Fruit fly (Drosophila melanogaster) whole organism, embryonic: Measurements from ENCODE around the gene CG5535.

Experiments
- B-H1 ChIP-seq: fragments of 200-800 bp; sonication (Bioruptor generic); IDR thresholded peaks from 3 replicates; pipeline ENCODE4 v1.3.6; 2022; ENCODE audit warnings: missing biosample characterization, missing genetic modification characterization
- Bgb ChIP-seq: fragments of 200-800 bp; sonication (Bioruptor generic); IDR thresholded peaks from 2 replicates; pipeline ENCODE4 v1.3.6; 2022; ENCODE audit warnings: missing biosample characterization, missing genetic modification characterization; ENCODE audit not compliant: partially characterized antibody
- CG10366 ChIP-seq: fragments of 200-800 bp; sonication (Bioruptor generic); IDR thresholded peaks from 2 replicates; pipeline ENCODE4 v1.3.6; 2022; ENCODE audit warnings: missing biosample characterization, missing genetic modification characterization
- CG12236 ChIP-seq: fragments of 200-800 bp; sonication (Bioruptor generic); optimal IDR thresholded peaks from 2 replicates; lab custom pipeline; 2016; ENCODE audit warnings: missing biosample characterization, missing genetic modification characterization
- CG17359 ChIP-seq: fragments of 200-800 bp; sonication (Bioruptor generic); optimal IDR thresholded peaks from 3 replicates; lab custom pipeline; 2018; ENCODE audit warnings: missing biosample characterization, mild to moderate bottlenecking, missing genetic modification characterization, moderate library complexity
- CG18011 ChIP-seq: fragments of 200-800 bp; sonication (Bioruptor generic); optimal IDR thresholded peaks from 2 replicates; lab custom pipeline; 2017; ENCODE audit warnings: missing biosample characterization, missing genetic modification characterization, mild to moderate bottlenecking, moderate library complexity, missing genotype
- CG18619 ChIP-seq: fragments of 200-800 bp; sonication (Bioruptor generic); optimal IDR thresholded peaks from 3 replicates; lab custom pipeline; 2017; ENCODE audit warnings: missing biosample characterization, mild to moderate bottlenecking, missing genetic modification characterization
- CG3163 ChIP-seq: fragments of 200-800 bp; sonication (Bioruptor generic); optimal IDR thresholded peaks from 3 replicates; lab custom pipeline; 2016; ENCODE audit warnings: missing biosample characterization, missing genetic modification characterization
- CG3995 ChIP-seq: fragments of 200-800 bp; sonication (Bioruptor generic); optimal IDR thresholded peaks from 3 replicates; lab custom pipeline; 2016; ENCODE audit warnings: missing biosample characterization, missing genetic modification characterization
- CG4730 ChIP-seq: fragments of 200-800 bp; sonication (Bioruptor generic); IDR thresholded peaks from 2 replicates; pipeline ENCODE4 v1.3.6; 2022; ENCODE audit warnings: missing biosample characterization, missing genetic modification characterization
- CG7357 ChIP-seq: fragments of 200-800 bp; sonication (Bioruptor generic); IDR thresholded peaks from 3 replicates; pipeline ENCODE4 v1.3.6; 2022; ENCODE audit warnings: missing biosample characterization, missing genetic modification characterization
- CG7963 ChIP-seq: fragments of 200-800 bp; sonication (Bioruptor generic); IDR thresholded peaks from 3 replicates; pipeline ENCODE4 v1.3.6; 2022; ENCODE audit warnings: missing biosample characterization, missing genetic modification characterization; ENCODE audit not compliant: partially characterized antibody
- CG8944 ChIP-seq: fragments of 200-800 bp; sonication (Bioruptor generic); optimal IDR thresholded peaks from 3 replicates; lab custom pipeline; 2016; ENCODE audit warnings: missing biosample characterization, missing genetic modification characterization
- CG9817 ChIP-seq: fragments of 200-800 bp; sonication (Bioruptor generic); optimal IDR thresholded peaks from 2 replicates; lab custom pipeline; 2018; ENCODE audit warnings: missing biosample characterization, mild to moderate bottlenecking, missing genetic modification characterization, moderate library complexity
- Ets65A ChIP-seq: fragments of 200-800 bp; sonication (Bioruptor generic); peaks from one replicate; lab custom pipeline; 2016; ENCODE audit warnings: missing biosample characterization, missing genetic modification characterization
- HmgZ ChIP-seq: fragments of 200-800 bp; sonication (Bioruptor generic); optimal IDR thresholded peaks from 2 replicates; lab custom pipeline; 2018; ENCODE audit warnings: missing biosample characterization, mild to moderate bottlenecking, missing genetic modification characterization
- Hmr ChIP-seq: fragments of 200-800 bp; sonication (Bioruptor generic); optimal IDR thresholded peaks from 3 replicates; lab custom pipeline; 2017; ENCODE audit warnings: mild to moderate bottlenecking, missing biosample characterization, missing genetic modification reagents, missing genetic modification characterization
- Meics ChIP-seq: fragments of 200-800 bp; sonication (Bioruptor generic); optimal IDR thresholded peaks from 2 replicates; lab custom pipeline; 2017; ENCODE audit warnings: missing biosample characterization, mild to moderate bottlenecking, missing genetic modification characterization
- PHDP ChIP-seq: fragments of 200-800 bp; sonication (Bioruptor generic); optimal IDR thresholded peaks from 3 replicates; lab custom pipeline; 2018; ENCODE audit warnings: missing biosample characterization, mild to moderate bottlenecking, missing genetic modification characterization, moderate library complexity
- Rx ChIP-seq: fragments of 200-800 bp; sonication (Bioruptor generic); IDR thresholded peaks from 2 replicates; pipeline ENCODE4 v1.3.6; 2022; ENCODE audit warnings: missing biosample characterization, missing genetic modification characterization
- Trl ChIP-seq, 3 experiments: fragments of >200 bp in 2 of 3; fragments of 200-800 bp in 1 of 3; sonication (Bioruptor generic) in 1 of 3; optimal IDR thresholded peaks; 2 replicates in 1 of 3; 3 replicates in 2 of 3; lab custom pipeline; 2016 to 2017; ENCODE audit warnings: missing biosample characterization in 1 of 3, missing genetic modification characterization in 1 of 3
- amos ChIP-seq: fragments of 200-800 bp; sonication (Bioruptor generic); IDR thresholded peaks from 2 replicates; pipeline ENCODE4 v1.3.6; 2022; ENCODE audit warnings: missing biosample characterization, missing genetic modification characterization; ENCODE audit not compliant: partially characterized antibody
- br ChIP-seq: fragments of >200 bp; optimal IDR thresholded peaks from 2 replicates; lab custom pipeline; 2017
- bsh ChIP-seq, 2 experiments: fragments of 200-800 bp; sonication (Bioruptor generic); optimal IDR thresholded peaks; 2 replicates each; lab custom pipeline; 2017 to 2018; ENCODE audit warnings: mild to moderate bottlenecking in 2 of 2, missing biosample characterization in 2 of 2, missing genetic modification characterization in 2 of 2, moderate library complexity in 1 of 2
- ci ChIP-seq: fragments of 200-800 bp; sonication (Bioruptor generic); IDR thresholded peaks from 3 replicates; pipeline ENCODE4 v1.3.6; 2022; ENCODE audit warnings: missing biosample characterization, missing genetic modification characterization
- exex ChIP-seq: fragments of 200-800 bp; sonication (Bioruptor generic); optimal IDR thresholded peaks from 4 replicates; lab custom pipeline; 2018; ENCODE audit warnings: missing biosample characterization, mild to moderate bottlenecking, missing genetic modification characterization, moderate library complexity
- grn ChIP-seq: fragments of 200-800 bp; sonication (Bioruptor generic); optimal IDR thresholded peaks from 3 replicates; lab custom pipeline; 2017; ENCODE audit warnings: missing biosample characterization, missing genetic modification characterization
- gro ChIP-seq: fragments of 200-800 bp; sonication (Bioruptor generic); optimal IDR thresholded peaks from 2 replicates; lab custom pipeline; 2016; ENCODE audit warnings: missing biosample characterization, missing genetic modification characterization
- lab ChIP-seq: fragments of 200-800 bp; sonication (Bioruptor generic); optimal IDR thresholded peaks from 3 replicates; lab custom pipeline; 2017; ENCODE audit warnings: missing biosample characterization, missing genetic modification characterization, mild to moderate bottlenecking, moderate library complexity, missing genetic modification reagents
- lbe ChIP-seq: fragments of 200-800 bp; sonication (Bioruptor generic); optimal IDR thresholded peaks from 2 replicates; lab custom pipeline; 2016; ENCODE audit warnings: missing biosample characterization, mild to moderate bottlenecking, missing genetic modification characterization
- lov ChIP-seq, 2 experiments: fragments of 200-800 bp in 1 of 2; fragments of >200 bp in 1 of 2; sonication (Bioruptor generic) in 1 of 2; IDR thresholded peaks in 1 of 2; optimal IDR thresholded peaks in 1 of 2; 2 replicates in 1 of 2; 3 replicates in 1 of 2; pipeline versions ENCODE4 v1.3.6 to Lab custom; 2017 to 2022; ENCODE audit warnings: missing biosample characterization in 1 of 2, missing genetic modification characterization in 1 of 2
- mirr ChIP-seq: fragments of 200-800 bp; sonication (Bioruptor generic); optimal IDR thresholded peaks from 3 replicates; lab custom pipeline; 2018; ENCODE audit warnings: missing biosample characterization, mild to moderate bottlenecking, missing genetic modification characterization
- pan ChIP-seq, 4 experiments: fragments of >200 bp in 3 of 4; fragments of 200-800 bp in 1 of 4; sonication (Bioruptor generic) in 1 of 4; optimal IDR thresholded peaks in 3 of 4; IDR thresholded peaks in 1 of 4; 2 replicates each; pipeline versions ENCODE4 v1.3.6 to Lab custom; 2017 to 2022; ENCODE audit warnings: missing biosample characterization in 2 of 4, missing genetic modification characterization in 2 of 4, mixed read lengths in 1 of 4
- prd ChIP-seq, 3 experiments: fragments of >200 bp in 2 of 3; fragments of 200-800 bp in 1 of 3; sonication (Bioruptor generic) in 1 of 3; optimal IDR thresholded peaks in 2 of 3; IDR thresholded peaks in 1 of 3; 2 replicates in 2 of 3; 3 replicates in 1 of 3; pipeline versions ENCODE4 v1.3.6 to Lab custom; 2017 to 2022; ENCODE audit warnings: missing biosample characterization in 1 of 3, missing genetic modification characterization in 1 of 3
- sens ChIP-seq: fragments of 200-800 bp; sonication (Bioruptor generic); peaks from one replicate; lab custom pipeline; 2016; ENCODE audit warnings: missing biosample characterization, missing genetic modification characterization
- sisA ChIP-seq: fragments of 200-800 bp; sonication (Bioruptor generic); IDR thresholded peaks from 2 replicates; pipeline ENCODE4 v1.3.6; 2022; ENCODE audit warnings: missing biosample characterization, missing genetic modification characterization
- slp2 ChIP-seq: fragments of 200-800 bp; sonication (Bioruptor generic); optimal IDR thresholded peaks from 2 replicates; lab custom pipeline; 2016; ENCODE audit warnings: missing biosample characterization, missing genetic modification characterization
- sug ChIP-seq: fragments of 200-800 bp; optimal IDR thresholded peaks from 2 replicates; lab custom pipeline; 2019; ENCODE audit warnings: missing biosample characterization, mild to moderate bottlenecking, missing genetic modification characterization, moderate library complexity
- tin ChIP-seq: fragments of 200-800 bp; sonication (Bioruptor generic); optimal IDR thresholded peaks from 3 replicates; lab custom pipeline; 2016; ENCODE audit warnings: missing biosample characterization, missing genetic modification characterization
- tio ChIP-seq: fragments of 200-800 bp; sonication (Bioruptor generic); optimal IDR thresholded peaks from 2 replicates; lab custom pipeline; 2017; ENCODE audit warnings: missing biosample characterization, missing genetic modification characterization, inconsistent platforms
- vnd ChIP-seq: fragments of 200-800 bp; sonication (Bioruptor generic); IDR thresholded peaks from 3 replicates; pipeline ENCODE4 v1.3.6; 2022; ENCODE audit warnings: missing biosample characterization, missing genetic modification characterization; ENCODE audit not compliant: partially characterized antibody
- vvl ChIP-seq: fragments of 200-800 bp; sonication (Bioruptor generic); IDR thresholded peaks from 2 replicates; pipeline ENCODE4 v1.3.6; 2022; ENCODE audit warnings: missing biosample characterization, missing genetic modification characterization
- zen2 ChIP-seq: fragments of 200-800 bp; sonication (Bioruptor generic); IDR thresholded peaks from 3 replicates; pipeline ENCODE4 v1.3.6; 2022; ENCODE audit warnings: missing biosample characterization, missing genetic modification characterization; ENCODE audit not compliant: partially characterized antibody
- zf30C ChIP-seq: fragments of 200-800 bp; sonication (Bioruptor generic); optimal IDR thresholded peaks from 3 replicates; lab custom pipeline; 2018; ENCODE audit warnings: missing biosample characterization, mild to moderate bottlenecking, missing genetic modification characterization

The CG5535 gene

dm6 chr3L:17887393-17887792 lies 30.8 kb upstream of the CG5535 start, which contains the start of gene CG7402:
CG7402 (plus strand) TSS chr3L:17887705.
- TF ChIP-seq CG18011 (GFP tag; lab: Kevin White, UChicago) (peak; percentile 89), Trl (optimal IDR thresholded peaks at IDR 0.05; lab: Kevin White, UChicago) (no peak), Trl (GFP tag; optimal IDR thresholded peaks at IDR 0.05; lab: Kevin White, UChicago) (no peak), br (lab: Kevin White, UChicago) (no peak), CG4730 (GFP tag; lab: Robert Waterston, UW) (no peak), CG7357 (GFP tag; lab: Robert Waterston, UW) (0 out of 3 replicates have a peak, but pooled peaks have one; percentile 15)

DNA sequence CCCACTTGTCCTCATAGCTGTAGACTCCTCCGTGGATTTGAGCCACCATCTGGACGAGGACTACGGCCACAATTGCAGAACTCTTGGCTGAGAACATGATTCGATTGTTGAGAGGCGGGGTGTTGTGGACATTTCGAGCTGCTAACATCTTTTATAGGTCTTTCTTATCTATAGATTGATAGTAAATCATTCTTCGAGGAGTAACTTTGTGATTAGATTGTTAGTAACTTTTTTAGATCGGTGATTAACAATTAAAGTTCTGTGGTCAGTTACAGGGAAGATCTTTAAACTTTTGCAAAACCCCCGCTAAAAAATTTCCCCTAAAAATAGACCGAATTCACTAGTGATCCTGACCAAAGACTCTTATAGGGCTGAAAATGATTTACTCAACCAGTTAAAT lies 30.0 kb upstream of the CG5535 start, which contains the start of gene CG16775:
CG16775 (minus strand) TSS at position 101 of the 400 bp plus-strand sequence.
- no peak for TF ChIP-seq Rx (GFP tag; lab: Robert Waterston, UW)
- TF ChIP-seq vvl: no peak
- no peak for TF ChIP-seq lbe (GFP tag; lab: Kevin White, UChicago)
- TF ChIP-seq Ets65A (GFP tag; lab: Kevin White, UChicago): peak; percentile 31
- no peak for TF ChIP-seq CG18619
- no peak for TF ChIP-seq B-H1 (GFP tag; lab: Robert Waterston, UW)
- no peak for TF ChIP-seq Hmr (GFP tag; lab: Kevin White, UChicago)
- TF ChIP-seq Meics: no peak
- TF ChIP-seq CG12236 (GFP tag; lab: Kevin White, UChicago): no peak
- no peak for TF ChIP-seq pan (optimal IDR thresholded peaks at IDR 0.05; lab: Kevin White, UChicago)
- no peak for TF ChIP-seq pan (GFP tag; optimal IDR thresholded peaks at IDR 0.05 in 1 of 2, IDR thresholded peaks at IDR 0.05 in 1 of 2)
- no peak for TF ChIP-seq amos
- TF ChIP-seq lov (optimal IDR thresholded peaks at IDR 0.05; lab: Kevin White, UChicago): no peak
- no peak for TF ChIP-seq lov (GFP tag; IDR thresholded peaks at IDR 0.05; lab: Robert Waterston, UW)
- no peak for TF ChIP-seq CG10366
- peak; percentile 7 for TF ChIP-seq exex
- TF ChIP-seq ci (GFP tag; lab: Robert Waterston, UW): no peak
- TF ChIP-seq, all 482 proteins: peak for 2

- TF ChIP-seq CG8944 (GFP tag; lab: Kevin White, UChicago) (no peak), tio (no peak), vnd (GFP tag; lab: Robert Waterston, UW) (no peak), exex (peak; percentile 48), grn (GFP tag; lab: Kevin White, UChicago) (peak; percentile 4), CG17359 (tag; lab: Kevin White, UChicago) (no peak)
Measured at dm6 chr3L:17884276-17884675, 27.7 kb upstream of the CG5535 start, which contains the start of gene CG5506. CG5506 (minus strand) TSS chr3L:17884376.

DNA sequence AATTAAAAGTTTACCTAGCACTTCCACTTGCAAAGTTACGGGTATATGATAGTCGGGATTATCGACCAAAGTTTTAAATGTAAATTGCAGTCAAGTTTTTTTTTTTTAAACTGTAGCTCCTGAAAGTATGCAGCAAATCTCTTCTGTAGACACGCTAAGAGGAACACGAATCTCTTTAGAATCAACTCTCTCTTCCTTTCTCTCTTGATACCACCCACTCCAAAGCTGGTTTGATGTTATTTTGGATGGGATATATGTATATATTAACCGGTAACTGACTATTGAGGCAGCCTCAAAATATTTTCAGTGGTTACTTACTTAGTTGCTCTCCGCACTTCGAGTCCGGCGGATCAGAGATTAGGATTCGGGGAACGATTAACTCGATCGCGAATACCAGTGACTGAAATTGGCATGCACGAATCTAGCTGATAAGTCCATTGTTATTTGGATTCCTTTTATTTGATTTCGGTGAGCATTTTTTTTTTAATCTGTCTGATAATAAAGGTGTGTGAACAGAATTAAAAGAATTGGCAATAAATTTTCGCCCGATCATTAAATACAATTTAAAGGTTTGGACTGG lies 22.3 kb upstream of the CG5535 start, which contains the start of gene CG7408:
CG7408 (plus strand) TSS at position 316 of the 580 bp plus-strand sequence.
- TF ChIP-seq gro (GFP tag; lab: Kevin White, UChicago) (peak; percentile 8), prd (optimal IDR thresholded peaks at IDR 0.05; lab: Kevin White, UChicago) (no peak), prd (GFP tag; IDR thresholded peaks at IDR 0.05; lab: Robert Waterston, UW) (no peak), PHDP (tag; lab: Kevin White, UChicago) (no peak), HmgZ (tag; lab: Kevin White, UChicago) (peak; percentile 10), sens (peak; percentile 78), CG7963 (0 out of 3 replicates have a peak, but pooled peaks have one; percentile 10), Bgb (GFP tag; lab: Robert Waterston, UW) (peak; percentile 45; the same call in 1 of the 2 replicates), mirr (peak; percentile 46), slp2 (no peak), sug (peak; percentile 13), sisA (no peak), CG3163 (GFP tag; lab: Kevin White, UChicago) (peak; percentile 95), zf30C (GFP tag; lab: Kevin White, UChicago) (no peak), lab (GFP tag; lab: Kevin White, UChicago) (peak; percentile 4), bsh (GFP tag; optimal IDR thresholded peaks at IDR 0.05; lab: Kevin White, UChicago) (no peak), CG3995 (GFP tag; lab: Kevin White, UChicago) (peak; percentile 91), tin (no peak), zen2 (GFP tag; lab: Robert Waterston, UW) (peak; percentile 30; the same call in 1 of the 3 replicates), CG9817 (tag; lab: Kevin White, UChicago) (no peak)
